Fruit fly (Drosophila melanogaster) whole organism, embryonic: Measurements from ENCODE around the gene CG15439.

Experiments
- Atf3 ChIP-seq: fragments of 200-800 bp; sonication (Bioruptor generic); optimal IDR thresholded peaks from 3 replicates; lab custom pipeline; 2016; ENCODE audit warnings: missing biosample characterization, missing genetic modification characterization
- B-H1 ChIP-seq: fragments of 200-800 bp; sonication (Bioruptor generic); IDR thresholded peaks from 3 replicates; pipeline ENCODE4 v1.3.6; 2022; ENCODE audit warnings: missing biosample characterization, missing genetic modification characterization
- CG10366 ChIP-seq: fragments of 200-800 bp; sonication (Bioruptor generic); IDR thresholded peaks from 2 replicates; pipeline ENCODE4 v1.3.6; 2022; ENCODE audit warnings: missing biosample characterization, missing genetic modification characterization
- CG11560 ChIP-seq: fragments of 200-800 bp; sonication (Bioruptor generic); IDR thresholded peaks from 3 replicates; pipeline ENCODE4 v1.3.6; 2022; ENCODE audit warnings: missing biosample characterization, missing genetic modification characterization
- CG12299 ChIP-seq: fragments of 200-800 bp; sonication (Bioruptor generic); optimal IDR thresholded peaks from 2 replicates; lab custom pipeline; 2018; ENCODE audit warnings: missing biosample characterization, mild to moderate bottlenecking, missing genetic modification characterization
- CG12659 ChIP-seq: fragments of 200-800 bp; sonication (Bioruptor generic); optimal IDR thresholded peaks from 3 replicates; lab custom pipeline; 2017; ENCODE audit warnings: mild to moderate bottlenecking, missing biosample characterization, missing genetic modification reagents, missing genetic modification characterization
- CG13296 ChIP-seq: fragments of 200-800 bp; sonication (Bioruptor generic); optimal IDR thresholded peaks from 3 replicates; lab custom pipeline; 2018; ENCODE audit warnings: missing biosample characterization, mild to moderate bottlenecking, missing genetic modification characterization
- CG16779 ChIP-seq: fragments of 200-800 bp; sonication (Bioruptor generic); IDR thresholded peaks from 2 replicates; pipeline ENCODE4 v1.3.6; 2022; ENCODE audit warnings: missing biosample characterization, missing genetic modification characterization
- CG2199 ChIP-seq: fragments of 200-800 bp; sonication (Bioruptor generic); IDR thresholded peaks from 3 replicates; pipeline ENCODE4 v1.3.6; 2022; ENCODE audit warnings: missing biosample characterization, missing genetic modification characterization
- CG31365 ChIP-seq: fragments of 200-800 bp; sonication (Bioruptor generic); optimal IDR thresholded peaks from 2 replicates; lab custom pipeline; 2018; ENCODE audit warnings: missing biosample characterization, mild to moderate bottlenecking, missing genetic modification characterization
- CG4617 ChIP-seq: fragments of 200-800 bp; sonication (Bioruptor generic); optimal IDR thresholded peaks from 3 replicates; lab custom pipeline; 2016; ENCODE audit warnings: missing biosample characterization, missing genetic modification characterization, borderline replicate concordance
- CG6254 ChIP-seq: fragments of 200-800 bp; sonication (Bioruptor generic); optimal IDR thresholded peaks from 3 replicates; lab custom pipeline; 2017; ENCODE audit warnings: mild to moderate bottlenecking, missing biosample characterization, missing genetic modification reagents, missing genetic modification characterization
- CG6689 ChIP-seq: fragments of 200-800 bp; sonication (Bioruptor generic); IDR thresholded peaks from 2 replicates; pipeline ENCODE4 v1.3.6; 2022; ENCODE audit warnings: missing biosample characterization, missing genetic modification characterization
- CG7271 ChIP-seq: fragments of 200-800 bp; sonication (Bioruptor generic); optimal IDR thresholded peaks from 2 replicates; lab custom pipeline; 2018; ENCODE audit warnings: missing biosample characterization, mild to moderate bottlenecking, missing genetic modification characterization, moderate library complexity
- CG7839 ChIP-seq: fragments of 200-800 bp; sonication (Bioruptor generic); optimal IDR thresholded peaks from 3 replicates; lab custom pipeline; 2018; ENCODE audit warnings: missing biosample characterization, mild to moderate bottlenecking, missing genetic modification characterization, moderate library complexity
- CG8290 ChIP-seq, 3 experiments: fragments of 200-800 bp; sonication (Bioruptor generic); optimal IDR thresholded peaks; 2 replicates each; lab custom pipeline; 2016 to 2019; ENCODE audit warnings: missing biosample characterization in 3 of 3, missing genetic modification characterization in 3 of 3, mild to moderate bottlenecking in 2 of 3, moderate library complexity in 1 of 3
- CG9817 ChIP-seq: fragments of 200-800 bp; sonication (Bioruptor generic); optimal IDR thresholded peaks from 2 replicates; lab custom pipeline; 2018; ENCODE audit warnings: missing biosample characterization, mild to moderate bottlenecking, missing genetic modification characterization, moderate library complexity
- D19B ChIP-seq: fragments of 200-800 bp; sonication (Bioruptor generic); optimal IDR thresholded peaks from 2 replicates; lab custom pipeline; 2017; ENCODE audit warnings: missing biosample characterization, mild to moderate bottlenecking, missing genetic modification characterization
- E2f2 ChIP-seq: fragments of 200-800 bp; sonication (Bioruptor generic); IDR thresholded peaks from 2 replicates; pipeline ENCODE4 v1.3.6; 2022; ENCODE audit warnings: missing biosample characterization, missing genetic modification characterization
- Gug ChIP-seq: fragments of 200-800 bp; sonication (Bioruptor generic); IDR thresholded peaks from 4 replicates; pipeline ENCODE4 v1.3.6; 2022; ENCODE audit warnings: missing biosample characterization, missing genetic modification characterization
- H15 ChIP-seq: fragments of 200-800 bp; sonication (Bioruptor generic); IDR thresholded peaks from 3 replicates; pipeline ENCODE4 v1.3.6; 2022; ENCODE audit warnings: missing biosample characterization, missing genetic modification characterization
- Med ChIP-seq: fragments of 200-800 bp; sonication (Bioruptor generic); peaks from one replicate; lab custom pipeline; 2016; ENCODE audit warnings: missing biosample characterization, missing genetic modification characterization, mild to moderate bottlenecking, inconsistent platforms, moderate library complexity
- Mes4 ChIP-seq: fragments of 200-800 bp; sonication (Bioruptor generic); optimal IDR thresholded peaks from 2 replicates; lab custom pipeline; 2016; ENCODE audit warnings: missing biosample characterization, missing genetic modification characterization
- Pdp1 ChIP-seq, 2 experiments: fragments of 200-800 bp; sonication (Bioruptor generic); optimal IDR thresholded peaks; 3 replicates each; lab custom pipeline; 2016; ENCODE audit warnings: missing biosample characterization in 2 of 2, missing genetic modification characterization in 2 of 2, mild to moderate bottlenecking in 1 of 2, moderate library complexity in 1 of 2
- Ptx1 ChIP-seq: fragments of 200-800 bp; sonication (Bioruptor generic); IDR thresholded peaks from 2 replicates; pipeline ENCODE4 v1.3.6; 2022; ENCODE audit warnings: missing biosample characterization, missing genetic modification characterization
- Xrp1 ChIP-seq: fragments of 200-800 bp; sonication (Bioruptor generic); IDR thresholded peaks from 2 replicates; pipeline ENCODE4 v1.3.6; 2022; ENCODE audit warnings: missing biosample characterization, missing genetic modification characterization
- abd-A ChIP-seq: fragments of 200-800 bp; sonication (Bioruptor generic); optimal IDR thresholded peaks from 3 replicates; lab custom pipeline; 2019; ENCODE audit warnings: missing biosample characterization, mild to moderate bottlenecking, missing genetic modification characterization, moderate library complexity
- bcd ChIP-seq: fragments of 200-800 bp; sonication (Bioruptor generic); optimal IDR thresholded peaks from 2 replicates; lab custom pipeline; 2017; ENCODE audit warnings: missing biosample characterization, mild to moderate bottlenecking, missing genetic modification characterization
- corto ChIP-seq: fragments of 200-800 bp; sonication (Bioruptor generic); optimal IDR thresholded peaks from 2 replicates; lab custom pipeline; 2016; ENCODE audit warnings: missing biosample characterization, mild to moderate bottlenecking, missing genetic modification characterization, moderate library complexity
- en ChIP-seq: fragments of 200-800 bp; sonication (Bioruptor generic); optimal IDR thresholded peaks from 2 replicates; lab custom pipeline; 2016; ENCODE audit warnings: missing biosample characterization, missing genetic modification characterization
- eyg ChIP-seq: fragments of 200-800 bp; sonication (Bioruptor generic); optimal IDR thresholded peaks from 3 replicates; lab custom pipeline; 2016; ENCODE audit warnings: missing biosample characterization, missing genetic modification characterization
- fd64A ChIP-seq: fragments of 200-800 bp; sonication (Bioruptor generic); optimal IDR thresholded peaks from 3 replicates; lab custom pipeline; 2018; ENCODE audit warnings: missing biosample characterization, mild to moderate bottlenecking, missing genetic modification characterization
- gce ChIP-seq: fragments of 200-800 bp; sonication (Bioruptor generic); IDR thresholded peaks from 3 replicates; pipeline ENCODE4 v1.3.6; 2022; ENCODE audit warnings: missing biosample characterization, missing genetic modification characterization
- ind ChIP-seq: fragments of 200-800 bp; sonication (Bioruptor generic); optimal IDR thresholded peaks from 3 replicates; lab custom pipeline; 2016; ENCODE audit warnings: missing biosample characterization, missing genetic modification characterization
- klu ChIP-seq: fragments of 200-800 bp; sonication (Bioruptor generic); IDR thresholded peaks from 2 replicates; pipeline ENCODE4 v1.3.6; 2022; ENCODE audit warnings: missing biosample characterization, missing genetic modification characterization
- lola ChIP-seq, 3 experiments: fragments of >200 bp in 2 of 3; fragments of 200-800 bp in 1 of 3; sonication (Bioruptor generic) in 1 of 3; optimal IDR thresholded peaks; 2 replicates each; lab custom pipeline; 2017 to 2019; ENCODE audit warnings: missing biosample characterization in 3 of 3, missing genetic modification characterization in 3 of 3, mild to moderate bottlenecking in 1 of 3, moderate library complexity in 1 of 3
- luna ChIP-seq: fragments of 200-800 bp; sonication (Bioruptor generic); optimal IDR thresholded peaks from 2 replicates; lab custom pipeline; 2016; ENCODE audit warnings: missing biosample characterization, missing genetic modification characterization
- mirr ChIP-seq: fragments of 200-800 bp; sonication (Bioruptor generic); optimal IDR thresholded peaks from 3 replicates; lab custom pipeline; 2018; ENCODE audit warnings: missing biosample characterization, mild to moderate bottlenecking, missing genetic modification characterization
- nau ChIP-seq: fragments of 200-800 bp; sonication (Bioruptor generic); optimal IDR thresholded peaks from 3 replicates; lab custom pipeline; 2017; ENCODE audit warnings: missing biosample characterization, mild to moderate bottlenecking, missing genetic modification characterization, missing genetic modification reagents
- org-1 ChIP-seq: fragments of 200-800 bp; sonication (Bioruptor generic); optimal IDR thresholded peaks from 2 replicates; lab custom pipeline; 2017; ENCODE audit warnings: missing biosample characterization, missing genetic modification characterization
- pum ChIP-seq: fragments of 200-800 bp; sonication (Bioruptor generic); optimal IDR thresholded peaks from 2 replicates; lab custom pipeline; 2016; ENCODE audit warnings: missing biosample characterization, missing genetic modification characterization
- run ChIP-seq: fragments of 200-800 bp; sonication (Bioruptor generic); optimal IDR thresholded peaks from 3 replicates; lab custom pipeline; 2018; ENCODE audit warnings: missing biosample characterization, mild to moderate bottlenecking, missing genetic modification characterization
- ssp ChIP-seq: fragments of 200-800 bp; sonication (Bioruptor generic); IDR thresholded peaks from 2 replicates; pipeline ENCODE4 v1.3.6; 2022; ENCODE audit warnings: missing biosample characterization, missing genetic modification characterization
- stwl ChIP-seq: fragments of 200-800 bp; sonication (Bioruptor generic); optimal IDR thresholded peaks from 3 replicates; lab custom pipeline; 2018; ENCODE audit warnings: missing biosample characterization, mild to moderate bottlenecking, missing genetic modification characterization, moderate library complexity
- tio ChIP-seq: fragments of 200-800 bp; sonication (Bioruptor generic); optimal IDR thresholded peaks from 2 replicates; lab custom pipeline; 2017; ENCODE audit warnings: missing biosample characterization, missing genetic modification characterization, inconsistent platforms
- vvl ChIP-seq: fragments of 200-800 bp; sonication (Bioruptor generic); IDR thresholded peaks from 2 replicates; pipeline ENCODE4 v1.3.6; 2022; ENCODE audit warnings: missing biosample characterization, missing genetic modification characterization
- wor ChIP-seq: fragments of 200-800 bp; sonication (Bioruptor generic); IDR thresholded peaks from 2 replicates; pipeline ENCODE4 v1.3.6; 2022; ENCODE audit warnings: missing biosample characterization, missing genetic modification characterization

CG15439 gene

DNA sequence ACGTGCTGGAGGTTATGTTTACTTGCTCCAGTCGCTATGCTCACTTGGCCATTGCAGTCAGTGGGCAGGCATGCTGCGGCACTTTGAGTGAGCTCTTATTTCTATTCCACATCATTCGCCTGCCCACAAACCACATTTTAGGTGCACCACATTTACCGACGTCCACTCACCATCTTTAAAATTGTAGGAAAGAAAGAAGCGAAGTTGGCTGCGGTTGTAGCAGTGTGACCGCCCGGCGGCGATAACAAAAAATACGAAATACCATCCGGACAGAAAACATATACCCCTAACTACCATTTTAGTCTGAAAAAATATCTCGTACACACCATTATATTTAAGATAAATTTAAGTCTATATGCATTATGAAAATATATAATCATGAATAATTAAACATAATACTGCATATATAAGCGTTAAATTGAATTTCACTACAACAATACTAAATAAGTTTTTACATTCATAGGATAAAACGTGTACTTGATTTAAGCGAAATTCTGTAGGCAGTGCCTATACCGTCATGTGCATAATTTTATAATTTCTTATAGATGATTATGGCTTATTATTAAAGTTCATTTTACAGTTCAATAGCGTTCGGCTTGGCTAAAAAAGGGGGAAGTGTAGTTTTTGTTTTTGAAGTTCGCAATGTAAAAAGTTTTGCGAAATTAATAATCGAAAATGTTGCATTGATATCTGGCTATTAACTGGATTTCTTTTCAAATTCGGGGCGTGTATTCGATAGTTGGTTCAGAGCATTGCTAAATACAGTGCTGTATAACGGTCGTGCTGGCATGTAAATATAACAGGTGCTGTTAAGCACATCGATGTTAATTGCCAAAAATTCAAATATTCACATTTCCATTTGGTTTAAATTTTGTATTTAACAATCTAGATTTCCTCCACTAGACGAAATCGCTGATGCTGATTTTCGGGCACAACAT lies 5.5 kb upstream of the CG15439 start, which contains the start of gene RpL27A (continued):
- TF ChIP-seq nau (GFP tag; lab: Kevin White, UChicago), result peak; percentile 75
- TF ChIP-seq Atf3 (GFP tag; lab: Kevin White, UChicago), result peak; percentile 51
- peak; percentile 30; the same call in 1 of the 2 replicates for TF ChIP-seq Xrp1
- no peak for TF ChIP-seq tio (GFP tag; lab: Kevin White, UChicago)
- peak; percentile 44 for TF ChIP-seq CG4617 (GFP tag; lab: Kevin White, UChicago)
- TF ChIP-seq fd64A (GFP tag; lab: Kevin White, UChicago), result peak; percentile 80
- peak; percentile 42 for TF ChIP-seq stwl (tag; lab: Kevin White, UChicago)
- TF ChIP-seq mirr, result peak; percentile 89
- peak; percentile 98 for TF ChIP-seq Med (GFP tag; lab: Kevin White, UChicago)
- TF ChIP-seq D19B (GFP tag; lab: Kevin White, UChicago), result peak; percentile 47
- peak; percentile 85 for TF ChIP-seq bcd (GFP tag; lab: Kevin White, UChicago)
- peak; percentile 66 for TF ChIP-seq CG6254 (GFP tag; lab: Kevin White, UChicago)
- no peak for TF ChIP-seq abd-A (tag; lab: Kevin White, UChicago)
- TF ChIP-seq E2f2, result peak; percentile 68
- TF ChIP-seq lola (GFP tag; optimal IDR thresholded peaks at IDR 0.05; lab: Kevin White, UChicago), result peak in 1 of 3 experiments; percentile 70
- TF ChIP-seq pum, result peak; percentile 4
- peak; percentile 65 for TF ChIP-seq Ptx1 (GFP tag; lab: Robert Waterston, UW)
- peak; percentile 71 for TF ChIP-seq CG9817 (tag; lab: Kevin White, UChicago)
- peak; percentile 92 for TF ChIP-seq vvl
- TF ChIP-seq CG10366 (GFP tag; lab: Robert Waterston, UW), result peak; percentile 73
- TF ChIP-seq CG7271 (tag; lab: Kevin White, UChicago), result peak; percentile 78
- TF ChIP-seq B-H1 (GFP tag; lab: Robert Waterston, UW), result peak; percentile 71; the same call in 2 of the 3 replicates
- TF ChIP-seq Gug (GFP tag; lab: Robert Waterston, UW), result peak; percentile 38; the same call in 2 of the 4 replicates
- TF ChIP-seq CG11560 (tag; lab: Robert Waterston, UW), result no peak; the same call in 2 of the 3 replicates
- TF ChIP-seq CG12659 (GFP tag; lab: Kevin White, UChicago), result peak; percentile 92
- TF ChIP-seq ssp (GFP tag; lab: Robert Waterston, UW), result peak; percentile 97
- TF ChIP-seq CG8290 (GFP tag; optimal IDR thresholded peaks at IDR 0.05; lab: Kevin White, UChicago), result peak; percentile 68
- TF ChIP-seq CG8290 (tag; optimal IDR thresholded peaks at IDR 0.05; lab: Kevin White, UChicago), result peak in 1 of 2 experiments; percentile 94
- peak; percentile 55 for TF ChIP-seq eyg (GFP tag; lab: Kevin White, UChicago)
- TF ChIP-seq CG6689 (GFP tag; lab: Robert Waterston, UW), result peak; percentile 73
- TF ChIP-seq ind (GFP tag; lab: Kevin White, UChicago), result peak; percentile 32
- peak; percentile 75 for TF ChIP-seq CG7839 (tag; lab: Kevin White, UChicago)
- peak; percentile 85 for TF ChIP-seq gce (GFP tag; lab: Robert Waterston, UW)
- peak; percentile 79 for TF ChIP-seq CG31365 (tag; lab: Kevin White, UChicago)
- TF ChIP-seq en (GFP tag; lab: Kevin White, UChicago), result peak; percentile 42
- TF ChIP-seq Mes4, result peak; percentile 87
- 0 out of 2 replicates have a peak, but pooled peaks have one; percentile 35 for TF ChIP-seq wor (GFP tag; lab: Robert Waterston, UW)
- TF ChIP-seq luna (GFP tag; lab: Kevin White, UChicago), result peak; percentile 70
- peak; percentile 35; the same call in 1 of the 2 replicates for TF ChIP-seq klu (GFP tag; lab: Robert Waterston, UW)
- TF ChIP-seq corto (GFP tag; lab: Kevin White, UChicago), result no peak
- peak; percentile 29 to 62 for TF ChIP-seq Pdp1 (GFP tag; optimal IDR thresholded peaks at IDR 0.05; lab: Kevin White, UChicago)
- peak; percentile 77 for TF ChIP-seq CG16779 (GFP tag; lab: Robert Waterston, UW)
- TF ChIP-seq org-1 (GFP tag; lab: Kevin White, UChicago), result peak; percentile 73
- TF ChIP-seq run (tag; lab: Kevin White, UChicago), result peak; percentile 32
- TF ChIP-seq H15 (GFP tag; lab: Robert Waterston, UW), result peak; percentile 81
- TF ChIP-seq CG13296 (GFP tag; lab: Kevin White, UChicago), result peak; percentile 86
- TF ChIP-seq CG2199 (GFP tag; lab: Robert Waterston, UW), result 0 out of 3 replicates have a peak, but pooled peaks have one; percentile 37
- peak; percentile 60 for TF ChIP-seq CG12299 (tag; lab: Kevin White, UChicago)
